Worm (Caenorhabditis elegans) whole organism, L4 larva: Measurements from ENCODE around the gene Y54G2A.72.

Source experiments
- D1046.2 ChIP-seq: fragments of 200-800 bp; sonication (Bioruptor generic); IDR thresholded peaks from 2 replicates; pipeline ENCODE4 v1.3.6; 2022; ENCODE audit warnings: missing genetic modification characterization, missing compliant biosample characterization
- F37D6.2 ChIP-seq: sonication (generic microtip); optimal IDR thresholded peaks from 2 replicates; lab custom pipeline; 2016; ENCODE audit warnings: mild to moderate bottlenecking, missing genetic modification characterization, missing compliant biosample characterization
- F44E2.7 ChIP-seq: fragments of 200-800 bp; sonication (Bioruptor generic); IDR thresholded peaks from 2 replicates; pipeline ENCODE4 v2.1.2; 2022; ENCODE audit warnings: missing genetic modification characterization, missing compliant biosample characterization
- R02D3.7 ChIP-seq: fragments of 150-350 bp; sonication (generic microtip); optimal IDR thresholded peaks from 3 replicates; lab custom pipeline; 2014; ENCODE audit warnings: missing biosample characterization, missing genetic modification characterization
- T20F7.1 ChIP-seq: fragments of 200-800 bp; sonication (Bioruptor generic); optimal IDR thresholded peaks from 2 replicates; lab custom pipeline; 2018; ENCODE audit warnings: mild to moderate bottlenecking, missing genetic modification characterization, missing compliant biosample characterization
- Y105C5A.15 ChIP-seq: fragments of 200-800 bp; sonication (Bioruptor generic); IDR thresholded peaks from 2 replicates; pipeline ENCODE4 v1.3.6; 2022; ENCODE audit warnings: missing genetic modification characterization, missing compliant biosample characterization
- Y5F2A.4 ChIP-seq: fragments of 200-800 bp; sonication (Bioruptor generic); optimal IDR thresholded peaks from 2 replicates; lab custom pipeline; 2018; ENCODE audit warnings: mild to moderate bottlenecking, missing genetic modification characterization, missing compliant biosample characterization
- Y75B8A.6 ChIP-seq: fragments of 200-800 bp; sonication (Bioruptor generic); IDR thresholded peaks from 2 replicates; pipeline ENCODE4 v1.3.6; 2022; ENCODE audit warnings: missing genetic modification reagents, missing genetic modification characterization, missing compliant biosample characterization
- aha-1 ChIP-seq: fragments of 150-350 bp; peaks from one replicate; lab custom pipeline; 2014; ENCODE audit warnings: missing biosample characterization, missing genetic modification characterization
- attf-4 ChIP-seq: sonication (generic microtip); optimal IDR thresholded peaks from 3 replicates; lab custom pipeline; 2017; ENCODE audit warnings: missing biosample characterization, missing genetic modification characterization
- ceh-28 ChIP-seq: fragments of 150-350 bp; optimal IDR thresholded peaks from 2 replicates; lab custom pipeline; 2014; ENCODE audit warnings: missing biosample characterization, missing genetic modification reagents, missing genetic modification characterization
- ceh-44 ChIP-seq: fragments of 200-800 bp; sonication (Bioruptor generic); IDR thresholded peaks from 2 replicates; pipeline ENCODE4 v1.3.6; 2022; ENCODE audit warnings: missing genetic modification reagents, missing genetic modification characterization, missing compliant biosample characterization
- ceh-82 ChIP-seq: sonication (generic microtip); optimal IDR thresholded peaks from 2 replicates; lab custom pipeline; 2017; ENCODE audit warnings: missing biosample characterization, missing genetic modification characterization
- ces-1 ChIP-seq: fragments of 150-350 bp; sonication (generic microtip); optimal IDR thresholded peaks from 4 replicates; lab custom pipeline; 2014; ENCODE audit warnings: missing biosample characterization, missing genetic modification reagents, missing genetic modification characterization
- cey-2 ChIP-seq: sonication (generic microtip); optimal IDR thresholded peaks from 3 replicates; lab custom pipeline; 2017; ENCODE audit warnings: missing genetic modification characterization, mild to moderate bottlenecking, missing compliant biosample characterization, antibody characterized with exemption, borderline replicate concordance; ENCODE audit not compliant: insufficient read depth
- daf-19 ChIP-seq: fragments of 200-800 bp; sonication (Bioruptor generic); conservative IDR thresholded peaks from 2 replicates; pipeline ENCODE4 v1.3.6; 2022; ENCODE audit warnings: missing genetic modification characterization, missing compliant biosample characterization
- daf-8 ChIP-seq: fragments of 200-800 bp; sonication (Bioruptor generic); IDR thresholded peaks from 2 replicates; pipeline ENCODE4 v1.3.6; 2022; ENCODE audit warnings: missing genetic modification characterization, missing compliant biosample characterization
- dmd-6 ChIP-seq: fragments of 200-800 bp; sonication (Bioruptor generic); IDR thresholded peaks from 2 replicates; pipeline ENCODE4 v1.3.6; 2022; ENCODE audit warnings: missing genetic modification reagents, missing genetic modification characterization, missing compliant biosample characterization
- duxl-1 ChIP-seq: sonication (generic microtip); optimal IDR thresholded peaks from 2 replicates; lab custom pipeline; 2016; ENCODE audit warnings: mild to moderate bottlenecking, missing genetic modification characterization, moderate library complexity, missing compliant biosample characterization; ENCODE audit not compliant: poor library complexity
- dve-1 ChIP-seq: sonication (generic microtip); optimal IDR thresholded peaks from 2 replicates; lab custom pipeline; 2017; ENCODE audit warnings: antibody characterized with exemption, mild to moderate bottlenecking, missing genetic modification characterization, missing compliant biosample characterization; ENCODE audit not compliant: insufficient read depth
- fkh-10 ChIP-seq: fragments of 150-350 bp; optimal IDR thresholded peaks from 2 replicates; lab custom pipeline; 2014; ENCODE audit warnings: missing biosample characterization, missing genetic modification reagents, missing genetic modification characterization
- hif-1 ChIP-seq, 2 experiments: sonication (generic microtip); optimal IDR thresholded peaks; 2 replicates each; lab custom pipeline; 2016 to 2017; ENCODE audit warnings: missing compliant biosample characterization in 2 of 2, missing genetic modification characterization in 2 of 2, missing genetic modification reagents in 2 of 2, missing genotype in 2 of 2, mild to moderate bottlenecking in 1 of 2
- hlh-11 ChIP-seq: fragments of 200-800 bp; sonication (Bioruptor generic); optimal IDR thresholded peaks from 2 replicates; lab custom pipeline; 2018; ENCODE audit warnings: mild to moderate bottlenecking, missing genetic modification characterization, missing compliant biosample characterization
- lim-7 ChIP-seq: fragments of 200-800 bp; sonication (Bioruptor generic); IDR thresholded peaks from 2 replicates; pipeline ENCODE4 v1.3.6; 2022; ENCODE audit warnings: missing genetic modification characterization, missing compliant biosample characterization
- lir-3 ChIP-seq: sonication (generic microtip); optimal IDR thresholded peaks from 2 replicates; lab custom pipeline; 2016; ENCODE audit warnings: mild to moderate bottlenecking, missing genetic modification characterization, missing compliant biosample characterization
- madf-5 ChIP-seq, 2 experiments: fragments of 200-800 bp; sonication (Bioruptor generic); IDR thresholded peaks; 2 replicates each; pipeline ENCODE4 v1.3.6; 2022; ENCODE audit warnings: missing compliant biosample characterization in 2 of 2, missing genetic modification characterization in 2 of 2
- madf-9 ChIP-seq: fragments of 200-800 bp; sonication (Bioruptor generic); conservative IDR thresholded peaks from 2 replicates; pipeline ENCODE4 v1.3.6; 2022; ENCODE audit warnings: missing genetic modification reagents, missing genetic modification characterization, missing compliant biosample characterization
- mxl-2 ChIP-seq: fragments of 200-800 bp; sonication (Bioruptor generic); conservative IDR thresholded peaks from 2 replicates; pipeline ENCODE4 v1.3.6; 2022; ENCODE audit warnings: missing genetic modification reagents, missing genetic modification characterization, missing compliant biosample characterization
- nhr-11 ChIP-seq: fragments of 150-350 bp; optimal IDR thresholded peaks from 2 replicates; lab custom pipeline; 2014; ENCODE audit warnings: missing biosample characterization, missing genetic modification characterization
- nhr-237 ChIP-seq: sonication (generic microtip); optimal IDR thresholded peaks from 2 replicates; lab custom pipeline; 2017; ENCODE audit warnings: missing biosample characterization, missing genetic modification characterization
- nhr-25 ChIP-seq: sonication (generic microtip); optimal IDR thresholded peaks from 2 replicates; lab custom pipeline; 2017; ENCODE audit warnings: missing genetic modification characterization, mild to moderate bottlenecking, missing compliant biosample characterization, antibody characterized with exemption, moderate library complexity, borderline replicate concordance; ENCODE audit not compliant: insufficient read depth
- nhr-77 ChIP-seq: fragments of 150-350 bp; optimal IDR thresholded peaks from 2 replicates; lab custom pipeline; 2014; ENCODE audit warnings: missing biosample characterization, missing genetic modification characterization
- php-3 ChIP-seq: fragments of 200-800 bp; sonication (Bioruptor generic); IDR thresholded peaks from 2 replicates; pipeline ENCODE4 v1.3.6; 2022; ENCODE audit warnings: missing genetic modification reagents, missing genetic modification characterization, missing compliant biosample characterization
- saeg-2 ChIP-seq: fragments of 200-800 bp; sonication (Bioruptor generic); IDR thresholded peaks from 2 replicates; pipeline ENCODE4 v1.3.6; 2022; ENCODE audit warnings: missing genetic modification reagents, missing genetic modification characterization, missing compliant biosample characterization
- set-16 ChIP-seq: fragments of 200-800 bp; sonication (Bioruptor generic); IDR thresholded peaks from 2 replicates; pipeline ENCODE4 v1.3.6; 2022; ENCODE audit warnings: missing genetic modification reagents, missing genetic modification characterization, missing compliant biosample characterization
- skn-1 ChIP-seq: fragments of 150-350 bp; optimal IDR thresholded peaks from 2 replicates; lab custom pipeline; 2014; ENCODE audit warnings: missing biosample characterization, missing genetic modification characterization
- snpc-4 ChIP-seq: fragments of 150-350 bp; optimal IDR thresholded peaks from 2 replicates; lab custom pipeline; 2014; ENCODE audit warnings: missing biosample characterization, missing genetic modification characterization
- tra-1 ChIP-seq: fragments of 200-800 bp; sonication (Bioruptor generic); IDR thresholded peaks from 2 replicates; pipeline ENCODE4 v1.3.6; 2022; ENCODE audit warnings: missing genetic modification reagents, missing genetic modification characterization, missing compliant biosample characterization
- unc-130 ChIP-seq: sonication (generic microtip); optimal IDR thresholded peaks from 2 replicates; lab custom pipeline; 2016; ENCODE audit warnings: missing genetic modification reagents, missing genetic modification characterization, missing compliant biosample characterization
- unc-62 ChIP-seq, 3 experiments: fragments of 150-350 bp in 1 of 3; sonication (generic microtip); optimal IDR thresholded peaks in 2 of 3; peaks in 1 of 3; 1 replicate in 1 of 3; 2 replicates in 2 of 3; lab custom pipeline; 2014 to 2017; ENCODE audit warnings: missing biosample characterization in 3 of 3, missing genetic modification characterization in 3 of 3, missing genetic modification reagents in 3 of 3, missing genotype in 1 of 3
- vab-7 ChIP-seq: fragments of 200-800 bp; sonication (Bioruptor generic); IDR thresholded peaks from 2 replicates; pipeline ENCODE4 v1.3.6; 2022; ENCODE audit warnings: missing genetic modification reagents, missing genetic modification characterization, missing compliant biosample characterization
- zfp-2 ChIP-seq: sonication (generic microtip); optimal IDR thresholded peaks from 2 replicates; lab custom pipeline; 2016; ENCODE audit warnings: mild to moderate bottlenecking, missing genetic modification characterization, missing compliant biosample characterization
- zfp-3 ChIP-seq: fragments of 200-800 bp; sonication (Bioruptor generic); conservative IDR thresholded peaks from 2 replicates; pipeline ENCODE4 v1.3.6; 2022; ENCODE audit warnings: missing genetic modification reagents, missing genetic modification characterization, missing compliant biosample characterization
- ztf-7 ChIP-seq: fragments of 150-350 bp; optimal IDR thresholded peaks from 2 replicates; lab custom pipeline; 2014; ENCODE audit warnings: missing biosample characterization, missing genetic modification characterization

Y54G2A.72 gene

ce11 chrIV:2802193-2802592, 24.3 kb downstream of the Y54G2A.72 start (continued):
- no peak for TF ChIP-seq nhr-11
- no peak for TF ChIP-seq daf-19 (GFP tag; lab: Robert Waterston, UW)
- peak; percentile 48 for TF ChIP-seq Y5F2A.4
- TF ChIP-seq dmd-6 (GFP tag; lab: Robert Waterston, UW) = peak; percentile 28; the same call in 1 of the 2 replicates
- peak; percentile 68; the same call in 1 of the 2 replicates for TF ChIP-seq madf-9 (GFP tag; lab: Robert Waterston, UW)
- peak; percentile 79; the same call in 1 of the 2 replicates for TF ChIP-seq D1046.2 (GFP tag; lab: Robert Waterston, UW)
- TF ChIP-seq T20F7.1 (GFP tag; lab: Kevin White, UChicago) = no peak
- TF ChIP-seq unc-62 (GFP tag; optimal IDR thresholded peaks at IDR 0.05 in 1 of 2; lab: Kevin White, UChicago) = no peak
- no peak for TF ChIP-seq unc-62 (tag; optimal IDR thresholded peaks at IDR 0.05; lab: Kevin White, UChicago)
- peak; percentile 5 for TF ChIP-seq hlh-11 (tag; lab: Kevin White, UChicago)
- no peak for TF ChIP-seq snpc-4
- no peak for TF ChIP-seq F37D6.2
- no peak for TF ChIP-seq ces-1 (GFP tag; lab: Kevin White, UChicago)
- TF ChIP-seq php-3 = 0 out of 2 replicates have a peak, but pooled peaks have one; percentile 7
- TF ChIP-seq Y75B8A.6 (GFP tag; lab: Robert Waterston, UW) = 0 out of 2 replicates have a peak, but pooled peaks have one; percentile 25
- 0 out of 2 replicates have a peak, but pooled peaks have one; percentile 33 for TF ChIP-seq tra-1 (GFP tag; lab: Robert Waterston, UW)
- no peak for TF ChIP-seq skn-1 (tag; lab: Kevin White, UChicago)
- peak; percentile 13 for TF ChIP-seq dve-1 (tag; lab: Kevin White, UChicago)

DNA sequence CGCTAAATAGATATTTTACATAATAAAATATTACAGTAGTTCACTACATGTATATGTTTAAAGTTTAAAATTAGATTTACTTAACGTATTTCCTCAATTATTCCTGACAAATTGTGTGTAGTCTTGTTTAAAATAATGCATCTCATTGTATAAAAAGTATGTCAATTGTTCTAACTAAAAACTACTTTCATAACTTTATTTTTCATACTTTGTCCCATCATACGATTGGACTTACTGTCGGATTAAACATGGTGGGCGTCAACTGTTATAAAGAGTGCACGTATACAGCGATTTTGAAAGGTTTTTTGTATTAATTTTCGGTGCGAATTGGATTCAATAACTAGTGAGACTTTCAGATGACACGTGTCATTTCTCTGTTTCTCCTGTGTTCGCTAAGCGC, 25.7 kb downstream of the Y54G2A.72 start, which contains the start of gene Y54G2A.32:
Gene Y54G2A.32, plus strand, starts transcription at position 301 of the 400 bp plus-strand sequence.
- no peak for TF ChIP-seq hlh-11 (tag; lab: Kevin White, UChicago)
- no peak for TF ChIP-seq ceh-44 (GFP tag; lab: Robert Waterston, UW)
- TF ChIP-seq Y75B8A.6 (GFP tag; lab: Robert Waterston, UW) = no peak
- no peak for TF ChIP-seq ceh-28 (tag; lab: Kevin White, UChicago)
- TF ChIP-seq ceh-82 = no peak
- peak; percentile 61 for TF ChIP-seq aha-1 (tag; lab: Kevin White, UChicago)
- no peak for TF ChIP-seq daf-8 (GFP tag; lab: Robert Waterston, UW)
- TF ChIP-seq F44E2.7 = no peak

- peak; percentile 8 for TF ChIP-seq zfp-2 (tag; lab: Kevin White, UChicago)
- TF ChIP-seq attf-4 (tag; lab: Kevin White, UChicago) = no peak
- peak; percentile 48 for TF ChIP-seq lir-3
- no peak for TF ChIP-seq daf-19 (GFP tag; lab: Robert Waterston, UW)
- peak; percentile 57; the same call in 1 of the 2 replicates for TF ChIP-seq Y75B8A.6 (GFP tag; lab: Robert Waterston, UW)
- peak; percentile 74; the same call in 1 of the 2 replicates for TF ChIP-seq saeg-2 (GFP tag; lab: Robert Waterston, UW)
- no peak for TF ChIP-seq nhr-25 (tag; lab: Kevin White, UChicago)
- TF ChIP-seq zfp-3 (GFP tag; lab: Robert Waterston, UW) = no peak
- peak; percentile 88 for TF ChIP-seq dve-1 (tag; lab: Kevin White, UChicago)
- peak in 1 of 2 experiments; percentile 57 for TF ChIP-seq hif-1 (tag; optimal IDR thresholded peaks at IDR 0.05; lab: Kevin White, UChicago)
- peak; percentile 84 for TF ChIP-seq vab-7
- peak; percentile 38 for TF ChIP-seq duxl-1 (tag; lab: Kevin White, UChicago)
- peak; percentile 2 for TF ChIP-seq R02D3.7 (tag; lab: Kevin White, UChicago)
- no peak for TF ChIP-seq ztf-7 (tag; lab: Kevin White, UChicago)
- peak; percentile 70 for TF ChIP-seq aha-1 (tag; lab: Kevin White, UChicago)
- no peak for TF ChIP-seq unc-62 (GFP tag; optimal IDR thresholded peaks at IDR 0.05 in 1 of 2; lab: Kevin White, UChicago)
- TF ChIP-seq unc-62 (tag; optimal IDR thresholded peaks at IDR 0.05; lab: Kevin White, UChicago) = no peak
- peak; percentile 89 for TF ChIP-seq madf-9 (GFP tag; lab: Robert Waterston, UW)
- no peak for TF ChIP-seq cey-2
- peak; percentile 81 for TF ChIP-seq lim-7 (GFP tag; lab: Robert Waterston, UW)
- no peak for TF ChIP-seq ces-1 (GFP tag; lab: Kevin White, UChicago)
- no peak for TF ChIP-seq ceh-28 (tag; lab: Kevin White, UChicago)
- TF ChIP-seq unc-130 (GFP tag; lab: Kevin White, UChicago) = peak; percentile 65
- TF ChIP-seq nhr-77 (tag; lab: Kevin White, UChicago) = peak; percentile 15
- 0 out of 2 replicates have a peak, but pooled peaks have one; percentile 12 for TF ChIP-seq mxl-2 (GFP tag; lab: Robert Waterston, UW)
- TF ChIP-seq madf-5 (GFP tag; IDR thresholded peaks at IDR 0.05; lab: Robert Waterston, UW) = peak; percentile 47 to 76; a peak in 3 of 4 replicates
- TF ChIP-seq nhr-237 (tag; lab: Kevin White, UChicago) = no peak
- TF ChIP-seq Y105C5A.15 = no peak
- TF ChIP-seq Y5F2A.4 = no peak
- no peak for TF ChIP-seq set-16
- TF ChIP-seq fkh-10 (GFP tag; lab: Kevin White, UChicago) = no peak
Measured at ce11 chrIV:2805525-2805924, 27.6 kb downstream of the Y54G2A.72 start, which contains the start of gene Y54G2A.45. Gene Y54G2A.45 (plus strand): TSS chrIV:2805857.
